Worm (Caenorhabditis elegans) whole organism, L1 larva: Measurements from ENCODE around the gene Y17G7B.3.

ENCODE experiments used
- blmp-1 ChIP-seq: fragments of 150-350 bp; optimal IDR thresholded peaks from 2 replicates; lab custom pipeline; 2014; ENCODE audit warnings: missing biosample characterization, missing genetic modification characterization
- ets-5 ChIP-seq: fragments of 200-800 bp; sonication (Bioruptor generic); IDR thresholded peaks from 2 replicates; pipeline ENCODE4 v1.3.6; 2022; ENCODE audit warnings: missing genetic modification characterization, missing compliant biosample characterization
- fkh-8 ChIP-seq: sonication (generic microtip); optimal IDR thresholded peaks from 2 replicates; lab custom pipeline; 2016; ENCODE audit warnings: mild to moderate bottlenecking, missing genetic modification characterization, missing compliant biosample characterization
- lin-15B ChIP-seq: fragments of 150-350 bp; sonication (generic microtip); optimal IDR thresholded peaks from 3 replicates; lab custom pipeline; 2014; ENCODE audit warnings: missing biosample characterization, missing genetic modification characterization
- lsy-2 ChIP-seq, 2 experiments: fragments of 150-350 bp; optimal IDR thresholded peaks; 2 replicates each; lab custom pipeline; 2014; ENCODE audit warnings: missing biosample characterization in 2 of 2, missing genetic modification characterization in 2 of 2
- nhr-11 ChIP-seq: fragments of 150-350 bp; optimal IDR thresholded peaks from 2 replicates; lab custom pipeline; 2014; ENCODE audit warnings: missing biosample characterization, missing genetic modification characterization
- swsn-7 ChIP-seq: sonication (generic microtip); optimal IDR thresholded peaks from 2 replicates; lab custom pipeline; 2016; ENCODE audit warnings: missing genetic modification characterization, missing compliant biosample characterization
- ztf-4 ChIP-seq: fragments of 150-350 bp; optimal IDR thresholded peaks from 2 replicates; lab custom pipeline; 2014; ENCODE audit warnings: missing biosample characterization, missing genetic modification characterization

DNA sequence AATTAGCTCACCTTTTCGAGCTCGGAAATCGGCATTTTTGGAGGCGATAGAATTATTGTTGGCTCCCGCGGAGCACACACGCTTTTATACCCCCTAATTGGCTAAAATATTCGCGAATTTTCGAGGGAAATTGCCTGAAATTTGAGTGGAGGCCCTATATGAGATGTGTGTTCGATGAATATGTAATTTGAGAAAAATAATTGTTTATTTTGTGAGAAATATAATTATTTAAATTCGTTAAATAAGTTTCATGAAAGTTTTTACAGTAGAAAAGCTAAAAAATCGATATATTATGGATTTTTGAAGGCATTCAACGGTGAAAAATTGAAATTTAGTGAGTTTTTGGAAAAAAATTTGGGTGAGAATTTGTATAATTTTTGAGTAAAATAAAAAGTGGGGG lies 15.2 kb upstream of the Y17G7B.3 start, which contains the start of gene acbp-6:
- no peak for TF ChIP-seq fkh-8
- TF ChIP-seq lin-15B (tag; lab: Kevin White, UChicago): no peak
- TF ChIP-seq blmp-1 (tag; lab: Kevin White, UChicago): no peak
- no peak for TF ChIP-seq nhr-11 (tag; lab: Kevin White, UChicago)
- no peak for TF ChIP-seq ets-5
- no peak for TF ChIP-seq lsy-2 (tag; optimal IDR thresholded peaks at IDR 0.05; lab: Kevin White, UChicago)
- TF ChIP-seq swsn-7 (tag; lab: Kevin White, UChicago): no peak
- TF ChIP-seq ztf-4 (tag; lab: Kevin White, UChicago): no peak
